Worm (Caenorhabditis elegans) whole organism, L1 larva: ENCODE measurements around the gene lgc-14.

Source experiments
- efl-1 ChIP-seq, 4 experiments: fragments of 150-350 bp; optimal IDR thresholded peaks in 3 of 4; peaks in 1 of 4; 1 replicate in 1 of 4; 2 replicates in 3 of 4; lab custom pipeline; 2014; ENCODE audit warnings: missing biosample characterization in 2 of 4, missing genetic modification characterization in 2 of 4, missing genetic modification reagents in 2 of 4
- irx-1 ChIP-seq: sonication (generic microtip); optimal IDR thresholded peaks from 2 replicates; lab custom pipeline; 2016; ENCODE audit warnings: missing genetic modification characterization, missing compliant biosample characterization
- lin-14 ChIP-seq: fragments of 200-800 bp; sonication (Bioruptor generic); optimal IDR thresholded peaks from 2 replicates; lab custom pipeline; 2018; ENCODE audit warnings: mild to moderate bottlenecking, missing genetic modification characterization, moderate library complexity, missing compliant biosample characterization
- nhr-76 ChIP-seq: sonication (generic microtip); optimal IDR thresholded peaks from 2 replicates; lab custom pipeline; 2017; ENCODE audit warnings: missing biosample characterization, missing genetic modification characterization
- unc-98 ChIP-seq: fragments of 200-800 bp; sonication (Bioruptor generic); IDR thresholded peaks from 2 replicates; pipeline ENCODE4 v1.3.6; 2022; ENCODE audit warnings: missing genetic modification characterization, missing compliant biosample characterization
- xbp-1 ChIP-seq: sonication (generic microtip); optimal IDR thresholded peaks from 2 replicates; lab custom pipeline; 2016; ENCODE audit warnings: missing genetic modification characterization, missing compliant biosample characterization

ce11 chrX:12123152-12123551 is 11.8 kb downstream of the lgc-14 start, which contains the start of gene T01H10.11:
- no peak for TF ChIP-seq unc-98
- no peak for TF ChIP-seq efl-1 (optimal IDR thresholded peaks at IDR 0.05; lab: Kevin White, UChicago)
- no peak for TF ChIP-seq efl-1 (GFP tag; optimal IDR thresholded peaks at IDR 0.05 in 1 of 2; lab: Kevin White, UChicago)
- TF ChIP-seq irx-1 (tag; lab: Kevin White, UChicago), result no peak
- TF ChIP-seq lin-14 (GFP tag; lab: Kevin White, UChicago), result no peak
- TF ChIP-seq xbp-1 (tag; lab: Kevin White, UChicago), result no peak
- TF ChIP-seq nhr-76, result no peak
